Worm (Caenorhabditis elegans): ENCODE data around the gene R155.3.

Gene R155.3

DNA sequence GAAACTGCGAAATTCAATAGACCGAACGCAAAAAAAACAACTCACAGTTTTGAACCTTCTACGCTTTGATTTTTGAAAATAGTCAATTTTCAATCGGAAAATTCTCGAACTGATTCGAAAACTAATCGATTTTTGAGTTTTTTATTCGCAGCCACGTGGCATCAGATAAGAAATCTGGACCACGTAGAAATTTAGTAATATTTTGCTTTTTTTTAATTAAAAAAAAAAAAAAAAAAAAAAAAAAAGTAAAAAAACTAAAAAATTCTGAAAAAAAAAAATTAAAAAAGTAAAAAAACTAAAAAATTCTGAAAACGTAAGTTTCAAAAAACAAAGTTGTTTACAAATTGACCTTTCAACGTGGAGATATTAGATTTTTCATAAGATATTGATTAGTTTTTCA lies at the start of gene R155.3:
Gene R155.3 (minus strand): TSS at position 101 of the 400 bp plus-strand sequence.
- TF ChIP-seq unc-55 (GFP tag; optimal IDR thresholded peaks at IDR 0.05), result no peak
- no peak for TF ChIP-seq ceh-6 (GFP tag; optimal IDR thresholded peaks at IDR 0.05)
- no peak for TF ChIP-seq mec-3 (tag; optimal IDR thresholded peaks at IDR 0.05; ENCODE audit: borderline replicate concordance)
- TF ChIP-seq pag-3 (tag; optimal IDR thresholded peaks at IDR 0.05; ENCODE audit: borderline replicate concordance), result no peak
- TF ChIP-seq syd-9 (tag; optimal IDR thresholded peaks at IDR 0.05), result no peak
- TF ChIP-seq npax-4 (tag; optimal IDR thresholded peaks at IDR 0.05), result no peak
- TF ChIP-seq F13H6.1 (tag; optimal IDR thresholded peaks at IDR 0.05), result no peak
- no peak for TF ChIP-seq pha-4 (tag; optimal IDR thresholded peaks at IDR 0.05)

DNA sequence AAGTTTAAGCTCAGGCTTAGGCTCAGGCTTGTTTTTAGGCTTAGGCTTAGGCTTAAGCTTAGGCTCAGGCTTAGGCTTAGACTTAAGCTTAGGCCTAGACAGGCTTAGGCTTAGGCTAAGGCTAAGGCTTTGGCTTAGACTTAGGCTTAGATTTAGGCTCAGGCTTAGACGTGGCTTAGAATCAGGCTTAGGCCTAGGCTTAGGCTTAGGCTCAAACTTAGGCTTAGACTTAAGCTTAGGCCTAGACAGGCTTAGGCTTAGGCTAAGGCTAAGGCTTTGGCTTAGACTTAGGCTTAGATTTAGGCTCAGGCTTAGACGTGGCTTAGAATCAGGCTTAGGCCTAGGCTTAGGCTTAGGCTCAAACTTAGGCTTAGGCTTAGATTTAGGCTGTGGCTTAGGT lies 46.9 kb upstream of the R155.3 start:
- TF ChIP-seq dve-1 (tag; optimal IDR thresholded peaks at IDR 0.05), result peak; percentile 62

DNA sequence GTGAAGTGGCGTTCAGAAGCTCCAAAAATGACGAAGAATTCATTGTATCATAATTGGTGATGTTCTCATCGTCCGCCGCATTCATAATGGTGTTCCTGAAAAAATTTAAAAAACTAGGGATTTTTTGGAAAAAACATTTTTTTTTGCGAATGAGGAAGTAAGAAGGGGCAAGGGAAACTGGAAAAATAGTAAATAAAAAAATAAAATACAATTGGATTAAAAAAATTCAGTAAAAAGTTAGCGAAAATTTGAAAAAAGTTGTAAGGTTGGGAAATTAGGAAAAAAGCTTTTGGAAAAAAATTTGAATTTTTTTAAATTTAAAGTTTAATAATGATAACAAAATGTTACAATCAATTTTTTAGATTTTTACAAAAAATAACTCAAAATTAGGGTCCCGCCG lies 45.0 kb upstream of the R155.3 start, which contains the start of gene ckr-2:
Gene ckr-2 (minus strand): TSS at position 101 of the 400 bp plus-strand sequence.
- TF ChIP-seq hlh-13 (GFP tag; optimal IDR thresholded peaks at IDR 0.05) (no peak), dmd-4 (tag; optimal IDR thresholded peaks at IDR 0.05; ENCODE audit: borderline replicate concordance) (no peak), ceh-22 (tag; optimal IDR thresholded peaks at IDR 0.05) (no peak), ceh-6 (GFP tag; optimal IDR thresholded peaks at IDR 0.05) (no peak), pat-9 (tag; optimal IDR thresholded peaks at IDR 0.05) (no peak), ceh-2 (tag; optimal IDR thresholded peaks at IDR 0.05) (no peak), pha-2 (tag; optimal IDR thresholded peaks at IDR 0.05) (no peak), hlh-15 (tag; optimal IDR thresholded peaks at IDR 0.05) (no peak), che-1 (tag; optimal IDR thresholded peaks at IDR 0.05) (no peak)

DNA sequence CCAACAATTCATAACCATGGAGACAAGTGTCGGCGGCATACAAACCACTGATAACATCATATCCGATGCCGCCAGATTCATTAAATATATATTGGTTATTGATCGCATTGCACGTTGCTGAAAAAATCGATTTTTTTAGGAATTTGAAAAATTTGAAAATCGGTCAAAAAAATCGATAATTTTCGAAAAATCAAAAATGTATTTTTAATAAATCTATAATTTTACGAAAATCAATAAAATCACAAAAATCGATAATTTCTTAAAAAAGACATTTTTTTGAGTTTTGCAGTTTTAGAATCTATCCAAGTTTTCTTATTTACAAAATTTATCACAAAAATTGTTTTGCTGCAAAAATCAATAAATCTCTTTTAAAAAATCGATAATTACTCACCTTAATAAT lies 39.0 kb upstream of the R155.3 start:
- TF ChIP-seq eyg-1 (tag; optimal IDR thresholded peaks at IDR 0.05), result no peak
- TF ChIP-seq ceh-48 (tag; optimal IDR thresholded peaks at IDR 0.05), result peak; percentile 14

DNA sequence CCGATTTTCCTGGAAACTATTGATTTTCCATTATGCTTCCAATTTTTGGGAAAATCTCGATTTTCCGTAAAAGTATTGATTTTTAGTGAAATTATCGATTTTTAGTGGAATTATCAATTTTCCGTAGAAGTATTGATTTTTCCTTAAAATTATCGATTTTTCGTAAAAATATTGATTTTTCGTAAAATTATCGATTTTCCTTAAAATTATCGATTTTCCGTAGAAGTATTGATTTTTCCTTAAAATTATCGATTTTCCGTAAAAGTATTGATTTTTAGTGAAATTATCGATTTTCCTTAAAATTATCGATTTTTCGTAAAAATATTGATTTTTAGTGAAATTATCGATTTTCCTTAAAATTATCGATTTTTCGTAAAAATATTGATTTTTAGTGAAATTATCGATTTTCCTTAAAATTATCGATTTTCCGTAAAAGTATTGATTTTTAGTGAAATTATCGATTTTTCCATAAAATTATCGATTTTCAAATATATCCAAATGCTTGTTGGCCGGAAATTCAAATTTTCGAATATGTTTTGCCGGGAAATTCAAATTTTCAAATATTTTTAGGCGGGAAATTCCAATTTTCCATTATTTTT lies 37.4 kb upstream of the R155.3 start:
- TF ChIP-seq ceh-48 (tag; optimal IDR thresholded peaks at IDR 0.05), result peak; percentile 97

DNA sequence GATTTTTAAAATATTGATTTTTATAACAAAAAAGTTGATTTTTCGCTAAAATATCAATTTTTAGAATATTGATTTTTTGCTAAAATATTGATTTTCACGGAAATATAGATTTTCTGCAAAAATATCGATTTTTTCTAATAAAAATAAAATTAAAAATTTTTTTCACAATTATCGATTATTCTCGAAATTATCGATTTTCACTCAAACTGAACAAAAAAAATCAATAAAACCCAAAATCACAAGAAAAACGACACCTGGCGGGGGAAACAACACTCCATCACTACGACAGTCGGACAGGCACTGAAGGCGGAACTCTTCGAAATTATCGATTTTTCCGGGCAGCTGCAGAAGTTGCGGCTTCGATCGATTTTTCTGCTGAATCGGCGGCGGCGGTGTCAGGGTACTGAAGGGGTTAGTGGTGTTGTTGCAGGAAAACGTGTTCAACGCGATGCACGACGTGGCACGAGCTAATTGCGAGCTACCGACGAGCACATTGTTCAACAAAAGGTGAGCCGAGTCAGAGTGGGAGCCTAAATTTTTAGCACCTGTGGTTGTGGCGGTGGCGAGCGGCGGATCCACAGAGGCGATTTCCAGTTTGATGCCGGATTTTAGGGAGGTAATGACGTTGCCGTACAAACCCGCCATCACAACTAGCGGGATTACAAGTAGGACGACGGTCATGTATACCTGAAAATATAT lies 36.8 kb upstream of the R155.3 start:
- TF ChIP-seq ceh-30 (tag; optimal IDR thresholded peaks at IDR 0.05) (no peak), unc-42 (tag; optimal IDR thresholded peaks at IDR 0.05) (no peak), ets-4 (tag; optimal IDR thresholded peaks at IDR 0.05) (no peak), rnt-1 (tag; optimal IDR thresholded peaks at IDR 0.05) (no peak), ceh-48 (tag; optimal IDR thresholded peaks at IDR 0.05) (peak; percentile 48), ceh-45 (GFP tag; IDR thresholded peaks at IDR 0.05) (no peak)

DNA sequence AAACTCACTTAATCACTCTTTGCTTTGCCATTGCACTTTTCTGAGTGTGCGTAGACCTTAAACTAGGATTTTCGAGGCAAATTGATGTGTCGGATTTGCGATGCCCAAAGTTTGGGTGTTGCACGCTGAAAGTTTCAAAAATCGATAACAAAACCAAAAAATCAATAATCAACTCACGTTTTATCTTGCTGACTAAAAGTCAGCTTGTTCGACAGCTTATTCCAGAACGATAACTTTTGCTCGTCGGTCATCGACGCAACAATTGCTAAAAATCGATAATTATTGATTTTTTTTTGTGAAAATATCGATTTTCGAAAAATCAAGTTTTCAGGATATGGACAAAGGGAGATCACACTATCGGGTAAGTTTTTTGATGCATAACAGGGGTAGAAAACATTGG lies 36.0 kb upstream of the R155.3 start:
- TF ChIP-seq ceh-48 (tag; optimal IDR thresholded peaks at IDR 0.05) (peak; percentile 19), ceh-34 (tag; optimal IDR thresholded peaks at IDR 0.05) (no peak), ttx-3 (tag; optimal IDR thresholded peaks at IDR 0.05) (no peak), unc-3 (GFP tag; conservative IDR thresholded peaks at IDR 0.05) (no peak), unc-3 (tag; optimal IDR thresholded peaks at IDR 0.05) (no peak)

Measured in whole organism, late embryonic.